Worm (Caenorhabditis elegans): ENCODE measurements around the gene cdh-3.
A peak's percentile ranks its signal among the peaks of the same experiment; 100 is the strongest.

Gene cdh-3

DNA sequence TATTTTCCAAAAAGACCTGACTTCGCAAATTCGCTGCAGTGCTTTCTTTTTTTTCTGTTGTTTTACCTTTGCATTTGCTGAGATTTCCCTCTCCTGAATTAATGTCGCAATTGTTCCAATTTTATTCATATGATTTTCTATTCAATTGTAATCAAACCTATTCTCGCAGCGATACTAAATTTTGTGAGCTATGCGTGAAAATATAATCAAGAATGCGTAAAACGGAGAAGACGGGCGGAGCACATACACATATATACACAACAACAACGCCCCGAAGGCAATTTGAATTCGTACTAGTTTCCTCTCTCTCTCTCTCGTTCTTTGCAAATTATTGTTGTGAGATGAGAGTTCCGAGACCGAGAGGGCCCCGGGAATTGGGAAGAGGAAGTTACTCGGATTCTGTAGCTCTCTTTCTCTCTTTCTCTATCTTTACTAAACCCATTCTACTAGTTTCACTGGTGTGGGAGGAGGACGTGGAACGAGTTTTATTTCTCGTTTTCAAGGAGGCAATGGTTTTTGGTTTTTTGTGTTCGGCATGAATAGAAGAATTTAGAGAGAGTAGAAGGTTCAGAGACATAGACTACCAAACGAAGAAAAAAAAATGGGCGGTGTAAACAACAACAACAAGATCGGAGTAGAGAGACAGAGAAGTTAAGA lies 30.7 kb downstream of the cdh-3 start (continued):
- TF ChIP-seq hlh-4 (tag; optimal IDR thresholded peaks at IDR 0.05), result no peak
- no peak for TF ChIP-seq nhr-11 (tag; optimal IDR thresholded peaks at IDR 0.05)
- TF ChIP-seq xbp-1 (tag; optimal IDR thresholded peaks at IDR 0.05), result no peak
- TF ChIP-seq lin-35 (GFP tag; optimal IDR thresholded peaks at IDR 0.05), result no peak
- TF ChIP-seq lin-13 (GFP tag; optimal IDR thresholded peaks at IDR 0.05), result no peak
- no peak for TF ChIP-seq snu-23 (GFP tag; optimal IDR thresholded peaks at IDR 0.05)
- TF ChIP-seq nhr-77 (tag; optimal IDR thresholded peaks at IDR 0.05), result no peak
- TF ChIP-seq dsc-1 (tag; optimal IDR thresholded peaks at IDR 0.05), result no peak
- no peak for TF ChIP-seq unc-98 (GFP tag; IDR thresholded peaks at IDR 0.05)
- TF ChIP-seq hlh-17 (GFP tag; optimal IDR thresholded peaks at IDR 0.05; ENCODE audit: borderline replicate concordance), result no peak
- no peak for TF ChIP-seq ceh-63 (GFP tag; optimal IDR thresholded peaks at IDR 0.05)
- TF ChIP-seq ets-5 (GFP tag; IDR thresholded peaks at IDR 0.05), result no peak
- no peak for TF ChIP-seq irx-1 (tag; optimal IDR thresholded peaks at IDR 0.05)
- no peak for TF ChIP-seq Y116A8C.19 (tag; optimal IDR thresholded peaks at IDR 0.05; ENCODE audit: borderline replicate concordance)
- TF ChIP-seq skn-1 (tag; optimal IDR thresholded peaks at IDR 0.05), result no peak
- TF ChIP-seq nhr-84 (tag; optimal IDR thresholded peaks at IDR 0.05), result no peak
- no peak for TF ChIP-seq C34B4.2 (tag; optimal IDR thresholded peaks at IDR 0.05)
- TF ChIP-seq nhr-85 (tag), result peak; percentile 24
- TF ChIP-seq aha-1 (tag; optimal IDR thresholded peaks at IDR 0.05), result no peak
- TF ChIP-seq lin-39 (tag; optimal IDR thresholded peaks at IDR 0.05), result no peak
- TF ChIP-seq nhr-12 (tag; optimal IDR thresholded peaks at IDR 0.05), result no peak
- TF ChIP-seq ztf-4 (tag; optimal IDR thresholded peaks at IDR 0.05), result peak; percentile 4
- no peak for TF ChIP-seq alr-1 (tag; optimal IDR thresholded peaks at IDR 0.05; ENCODE audit: borderline replicate concordance)
- TF ChIP-seq ceh-90 (tag; optimal IDR thresholded peaks at IDR 0.05), result no peak
- TF ChIP-seq fos-1 (tag; optimal IDR thresholded peaks at IDR 0.05), result no peak
- TF ChIP-seq fkh-10 (GFP tag; optimal IDR thresholded peaks at IDR 0.05), result peak; percentile 29
- TF ChIP-seq efl-1 (optimal IDR thresholded peaks at IDR 0.05), result no peak
- TF ChIP-seq efl-1 (GFP tag; optimal IDR thresholded peaks at IDR 0.05 in 1 of 2), result no peak
- TF ChIP-seq nhr-237 (tag; optimal IDR thresholded peaks at IDR 0.05), result no peak
- TF ChIP-seq nhr-90 (tag; optimal IDR thresholded peaks at IDR 0.05; ENCODE audit: poor library complexity), result no peak

DNA sequence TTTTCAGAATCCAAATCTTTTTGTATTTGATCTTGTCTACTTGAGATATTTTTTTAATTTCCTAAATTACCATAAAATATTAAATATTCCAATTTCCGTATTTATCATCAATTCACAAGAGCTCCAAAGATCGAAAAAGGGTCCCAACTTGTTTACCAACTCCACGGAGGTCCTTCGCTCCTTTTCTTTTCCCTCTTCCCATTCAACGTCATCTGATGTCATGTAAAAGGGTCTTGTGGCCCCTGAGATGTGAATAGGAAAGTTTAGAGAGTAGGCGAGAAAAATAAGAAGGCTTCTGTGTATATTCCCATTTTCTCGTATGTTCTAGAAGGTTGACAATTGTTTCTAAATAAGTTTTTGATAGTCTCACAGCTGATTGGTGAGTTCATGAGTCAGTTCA lies 31.2 kb downstream of the cdh-3 start:
- TF ChIP-seq fos-1 (tag; optimal IDR thresholded peaks at IDR 0.05) (no peak), mdl-1 (tag; optimal IDR thresholded peaks at IDR 0.05) (no peak), nhr-76 (tag; optimal IDR thresholded peaks at IDR 0.05) (no peak), C04F5.9 (tag; optimal IDR thresholded peaks at IDR 0.05) (no peak), snpc-4 (tag; optimal IDR thresholded peaks at IDR 0.05) (no peak), unc-62 (GFP tag; optimal IDR thresholded peaks at IDR 0.05) (no peak), fkh-8 (tag; optimal IDR thresholded peaks at IDR 0.05) (no peak), ztf-4 (tag; optimal IDR thresholded peaks at IDR 0.05) (no peak), unc-30 (tag; optimal IDR thresholded peaks at IDR 0.05) (no peak), ceh-63 (GFP tag; optimal IDR thresholded peaks at IDR 0.05) (no peak), lin-35 (GFP tag; optimal IDR thresholded peaks at IDR 0.05) (peak in 1 of 2 experiments; percentile 10), tbx-2 (tag; optimal IDR thresholded peaks at IDR 0.05) (no peak), lin-14 (GFP tag; optimal IDR thresholded peaks at IDR 0.05) (peak; percentile 85), efl-1 (optimal IDR thresholded peaks at IDR 0.05) (peak in 1 of 2 experiments; percentile 1), efl-1 (GFP tag; optimal IDR thresholded peaks at IDR 0.05 in 1 of 2) (no peak), C16A3.4 (tag; optimal IDR thresholded peaks at IDR 0.05) (no peak), fkh-4 (tag; optimal IDR thresholded peaks at IDR 0.05; ENCODE audit: borderline replicate concordance) (no peak), ama-1 (optimal IDR thresholded peaks at IDR 0.05) (peak; percentile 25), Y116A8C.19 (tag; optimal IDR thresholded peaks at IDR 0.05; ENCODE audit: borderline replicate concordance) (no peak), F16B12.6 (tag; optimal IDR thresholded peaks at IDR 0.05) (no peak), sox-4 (tag; optimal IDR thresholded peaks at IDR 0.05) (no peak), nhr-71 (tag; optimal IDR thresholded peaks at IDR 0.05) (peak; percentile 48), elt-3 (tag; optimal IDR thresholded peaks at IDR 0.05) (no peak), ztf-11 (tag; optimal IDR thresholded peaks at IDR 0.05) (no peak), egl-13 (tag; optimal IDR thresholded peaks at IDR 0.05) (no peak), nhr-12 (tag; optimal IDR thresholded peaks at IDR 0.05) (no peak), lin-15B (tag; optimal IDR thresholded peaks at IDR 0.05) (no peak), ceh-8 (GFP tag; optimal IDR thresholded peaks at IDR 0.05) (peak; percentile 22), lir-3 (tag; optimal IDR thresholded peaks at IDR 0.05; ENCODE audit: poor library complexity) (no peak), skn-1 (tag; optimal IDR thresholded peaks at IDR 0.05) (no peak), nhr-28 (tag; optimal IDR thresholded peaks at IDR 0.05) (no peak)

All from whole organism, L1 larva.